Worm (Caenorhabditis elegans): ENCODE results near the gene wee-1.3.
A peak's percentile ranks its signal among the peaks of the same experiment; 100 is the strongest.

DNA sequence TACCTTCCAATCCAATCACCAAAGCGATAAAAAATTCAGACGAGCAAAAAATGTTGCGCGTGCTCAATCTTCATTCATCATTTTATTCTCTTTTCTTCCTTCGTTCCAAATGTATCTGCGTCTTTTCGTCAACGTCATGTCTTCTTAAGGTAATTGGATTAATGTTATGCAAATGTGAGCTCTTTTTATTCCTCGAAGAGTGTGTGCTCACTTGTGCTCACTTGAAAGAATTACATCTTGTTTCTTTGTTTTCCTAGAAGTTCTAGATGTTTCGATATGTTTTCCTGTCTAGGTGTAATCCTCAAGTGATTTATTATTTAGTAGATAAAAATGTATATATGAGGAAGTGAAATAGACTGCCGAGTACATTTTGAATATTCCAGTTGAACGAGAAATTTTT, 39.2 kb upstream of the wee-1.3 start:
- TF ChIP-seq lin-13 (tag; optimal IDR thresholded peaks at IDR 0.05): no peak
- TF ChIP-seq ceh-43 (GFP tag; optimal IDR thresholded peaks at IDR 0.05): no peak
- TF ChIP-seq blmp-1 (tag; optimal IDR thresholded peaks at IDR 0.05): no peak
- TF ChIP-seq nhr-2 (tag; optimal IDR thresholded peaks at IDR 0.05): no peak
- peak; percentile 81 for TF ChIP-seq ces-1 (GFP tag; optimal IDR thresholded peaks at IDR 0.05)
- TF ChIP-seq elt-1 (tag; optimal IDR thresholded peaks at IDR 0.05; ENCODE audit: borderline replicate concordance, insufficient read depth): no peak
- no peak for TF ChIP-seq drap-1 (GFP tag; optimal IDR thresholded peaks at IDR 0.05)
- no peak for TF ChIP-seq nhr-237 (tag; optimal IDR thresholded peaks at IDR 0.05)
- no peak for TF ChIP-seq pha-4 (tag; optimal IDR thresholded peaks at IDR 0.05)
- TF ChIP-seq unc-62 (GFP tag; optimal IDR thresholded peaks at IDR 0.05): no peak
- no peak for TF ChIP-seq ceh-83 (GFP tag; optimal IDR thresholded peaks at IDR 0.05)
- TF ChIP-seq elt-3 (tag; optimal IDR thresholded peaks at IDR 0.05): no peak
- TF ChIP-seq hlh-1 (tag; optimal IDR thresholded peaks at IDR 0.05): no peak
- no peak for TF ChIP-seq unc-39 (tag; optimal IDR thresholded peaks at IDR 0.05)

Data from whole organism, mixed stage, embryonic.